Fruit fly (Drosophila melanogaster) whole organism: Measurements from ENCODE around the gene eg.

ENCODE experiments used
- CG8478 ChIP-seq: fragments of >200 bp; optimal IDR thresholded peaks from 2 replicates; lab custom pipeline; 2018; ENCODE audit warnings: inconsistent platforms
- Dll ChIP-seq: fragments of >200 bp; optimal IDR thresholded peaks from 2 replicates; lab custom pipeline; 2017
- EcR ChIP-seq, 2 experiments: fragments of >200 bp; optimal IDR thresholded peaks; 2 replicates each; lab custom pipeline; 2017; ENCODE audit warnings: missing biosample characterization in 2 of 2, missing genetic modification characterization in 2 of 2, missing genetic modification reagents in 2 of 2
- pan ChIP-seq: fragments of >200 bp; optimal IDR thresholded peaks from 2 replicates; lab custom pipeline; 2017
- psq ChIP-seq: fragments of >200 bp; optimal IDR thresholded peaks from 2 replicates; lab custom pipeline; 2017
- usp ChIP-seq: fragments of >200 bp; optimal IDR thresholded peaks from 2 replicates; lab custom pipeline; 2017; ENCODE audit warnings: missing biosample characterization, missing genetic modification characterization, mixed read lengths

Gene eg

dm6 chr3L:21808568-21808967 is at the start of gene eg:
eg (plus strand) TSS chr3L:21808703.
- TF ChIP-seq psq (lab: Kevin White, UChicago) (no peak), EcR (GFP tag; optimal IDR thresholded peaks at IDR 0.05; lab: Kevin White, UChicago) (no peak), usp (GFP tag; lab: Kevin White, UChicago) (no peak), CG8478 (no peak), Dll (lab: Kevin White, UChicago) (no peak), pan (lab: Kevin White, UChicago) (no peak)

dm6 chr3L:21765931-21766330 is 42.6 kb upstream of the eg start:
- TF ChIP-seq Dll (lab: Kevin White, UChicago) (no peak), EcR (GFP tag; optimal IDR thresholded peaks at IDR 0.05; lab: Kevin White, UChicago) (no peak), pan (lab: Kevin White, UChicago) (no peak), usp (GFP tag; lab: Kevin White, UChicago) (no peak), psq (lab: Kevin White, UChicago) (no peak), CG8478 (no peak)

- TF ChIP-seq Dll (lab: Kevin White, UChicago), result no peak
- TF ChIP-seq psq (lab: Kevin White, UChicago), result no peak
- TF ChIP-seq CG8478, result no peak
- no peak for TF ChIP-seq EcR (GFP tag; optimal IDR thresholded peaks at IDR 0.05; lab: Kevin White, UChicago)
- no peak for TF ChIP-seq pan (lab: Kevin White, UChicago)
- TF ChIP-seq usp (GFP tag; lab: Kevin White, UChicago), result no peak
Observed at dm6 chr3L:21769515-21769914, 39.0 kb upstream of the eg start, which contains the start of gene CG7370. CG7370 (plus strand) TSS chr3L:21769815.

dm6 chr3L:21770328-21770727 is 38.2 kb upstream of the eg start, which contains the start of gene Syn1:
Syn1 (minus strand) TSS chr3L:21770534.
- TF ChIP-seq psq (lab: Kevin White, UChicago), result no peak
- TF ChIP-seq pan (lab: Kevin White, UChicago), result no peak
- TF ChIP-seq usp (GFP tag; lab: Kevin White, UChicago), result no peak
- no peak for TF ChIP-seq CG8478
- TF ChIP-seq EcR (GFP tag; optimal IDR thresholded peaks at IDR 0.05; lab: Kevin White, UChicago), result no peak
- no peak for TF ChIP-seq Dll (lab: Kevin White, UChicago)

- no peak for TF ChIP-seq pan (lab: Kevin White, UChicago)
- TF ChIP-seq usp (GFP tag; lab: Kevin White, UChicago), result no peak
- no peak for TF ChIP-seq Dll (lab: Kevin White, UChicago)
- TF ChIP-seq EcR (GFP tag; optimal IDR thresholded peaks at IDR 0.05; lab: Kevin White, UChicago), result no peak
- no peak for TF ChIP-seq CG8478
- TF ChIP-seq psq (lab: Kevin White, UChicago), result no peak
Observed at dm6 chr3L:21773855-21774254, 34.6 kb upstream of the eg start.

- TF ChIP-seq CG8478, result no peak
- no peak for TF ChIP-seq usp (GFP tag; lab: Kevin White, UChicago)
- TF ChIP-seq pan (lab: Kevin White, UChicago), result no peak
- no peak for TF ChIP-seq psq (lab: Kevin White, UChicago)
- no peak for TF ChIP-seq Dll (lab: Kevin White, UChicago)
Observed at dm6 chr3L:21787883-21788282, 20.6 kb upstream of the eg start.

dm6 chr3L:21800424-21800823 is 8.1 kb upstream of the eg start:
- TF ChIP-seq pan (lab: Kevin White, UChicago), result no peak
- no peak for TF ChIP-seq usp (GFP tag; lab: Kevin White, UChicago)
- TF ChIP-seq CG8478, result no peak
- TF ChIP-seq Dll (lab: Kevin White, UChicago), result no peak
- no peak for TF ChIP-seq psq (lab: Kevin White, UChicago)
- no peak for TF ChIP-seq EcR (GFP tag; optimal IDR thresholded peaks at IDR 0.05; lab: Kevin White, UChicago)

dm6 chr3L:21808003-21808530 is 436 bp upstream of the eg start:
- TF ChIP-seq pan (lab: Kevin White, UChicago) (no peak), CG8478 (no peak), Dll (lab: Kevin White, UChicago) (no peak)

- no peak for TF ChIP-seq psq (lab: Kevin White, UChicago)
- no peak for TF ChIP-seq usp (GFP tag; lab: Kevin White, UChicago)
- TF ChIP-seq pan (lab: Kevin White, UChicago), result no peak
- no peak for TF ChIP-seq EcR (GFP tag; optimal IDR thresholded peaks at IDR 0.05; lab: Kevin White, UChicago)
- no peak for TF ChIP-seq CG8478
- no peak for TF ChIP-seq Dll (lab: Kevin White, UChicago)
Observed at dm6 chr3L:21813598-21813997, 5.1 kb downstream of the eg start, which contains the start of gene CG43895. CG43895 (minus strand) TSS chr3L:21813698.

dm6 chr3L:21818701-21819100 is 10.2 kb downstream of the eg start:
- TF ChIP-seq EcR (GFP tag; optimal IDR thresholded peaks at IDR 0.05; lab: Kevin White, UChicago) (no peak), psq (lab: Kevin White, UChicago) (no peak), pan (lab: Kevin White, UChicago) (no peak), usp (GFP tag; lab: Kevin White, UChicago) (no peak), Dll (lab: Kevin White, UChicago) (no peak), CG8478 (no peak)

dm6 chr3L:21819497-21819896 is 11.0 kb downstream of the eg start:
- TF ChIP-seq CG8478, result no peak
- no peak for TF ChIP-seq psq (lab: Kevin White, UChicago)

- no peak for TF ChIP-seq Dll (lab: Kevin White, UChicago)
- TF ChIP-seq usp (GFP tag; lab: Kevin White, UChicago), result no peak
Observed at dm6 chr3L:21821780-21822179, 13.3 kb downstream of the eg start, which contains the start of gene CycH. CycH (plus strand) TSS chr3L:21821997.
